Worm (Caenorhabditis elegans): ENCODE measurements around the gene chc-1.

ce11 chrIII:10233979-10234378 is 30.4 kb downstream of the chc-1 start, which contains the start of gene paml-1:
- no peak for TF ChIP-seq unc-55 (GFP tag; optimal IDR thresholded peaks at IDR 0.05)
- no peak for TF ChIP-seq syd-9 (tag; optimal IDR thresholded peaks at IDR 0.05)
- TF ChIP-seq ceh-30 (tag; optimal IDR thresholded peaks at IDR 0.05), result no peak
- no peak for TF ChIP-seq F13H6.1 (tag; optimal IDR thresholded peaks at IDR 0.05)
- no peak for TF ChIP-seq pax-1 (tag; optimal IDR thresholded peaks at IDR 0.05)
- TF ChIP-seq pqm-1 (tag; optimal IDR thresholded peaks at IDR 0.05), result no peak
- TF ChIP-seq ceh-9 (tag; optimal IDR thresholded peaks at IDR 0.05), result no peak
- TF ChIP-seq nhr-11 (tag; optimal IDR thresholded peaks at IDR 0.05), result no peak
- no peak for TF ChIP-seq elt-2 (tag; optimal IDR thresholded peaks at IDR 0.05)
